Fruit fly (Drosophila melanogaster): ENCODE data around the gene Timp.

Gene Timp

DNA sequence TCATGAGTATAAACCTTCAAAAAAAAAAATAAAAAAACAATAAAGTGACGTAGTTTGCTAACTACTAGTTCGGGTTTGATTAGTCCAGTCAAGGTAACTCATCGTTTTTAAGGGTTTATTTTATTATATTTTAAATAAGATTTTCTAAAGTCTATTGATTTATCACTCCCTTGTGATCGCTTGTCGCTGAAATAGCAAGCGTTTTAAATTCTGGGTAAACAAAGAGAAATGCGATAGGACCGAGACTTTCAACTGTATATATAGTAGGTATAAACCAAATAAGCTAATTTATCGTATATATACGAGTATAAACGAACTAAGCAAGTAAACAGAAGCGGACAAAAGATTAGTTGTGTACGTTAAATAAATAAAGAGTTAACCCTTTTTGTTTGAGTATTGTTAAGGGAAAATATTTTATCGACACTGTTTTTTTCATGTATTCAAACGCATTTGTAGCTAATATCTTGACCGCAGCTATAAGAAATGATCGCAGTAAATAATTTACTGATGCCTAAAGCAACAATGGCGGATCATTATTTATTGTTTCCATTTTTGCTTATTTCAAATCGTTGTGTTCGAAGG is 44.2 kb downstream of the Timp start (continued):
- TF ChIP-seq D19A (tag; optimal IDR thresholded peaks at IDR 0.05) (no peak), gsb-n (tag; optimal IDR thresholded peaks at IDR 0.05) (peak; percentile 17), Gsc (GFP tag; IDR thresholded peaks at IDR 0.05) (no peak), Rfx (GFP tag; IDR thresholded peaks at IDR 0.05) (peak; percentile 48; the same call in 1 of the 2 replicates), sc (optimal IDR thresholded peaks at IDR 0.05) (no peak), sc (GFP tag; optimal IDR thresholded peaks at IDR 0.05) (peak; percentile 4), CG11093 (GFP tag; IDR thresholded peaks at IDR 0.05) (no peak), fd96Cb (tag; optimal IDR thresholded peaks at IDR 0.05) (no peak), CG10959 (GFP tag; IDR thresholded peaks at IDR 0.05) (no peak), CG10431 (GFP tag; optimal IDR thresholded peaks at IDR 0.05) (no peak), CG12942 (GFP tag; optimal IDR thresholded peaks at IDR 0.05) (no peak), CG15269 (tag; optimal IDR thresholded peaks at IDR 0.05) (peak; percentile 27), kay (GFP tag; optimal IDR thresholded peaks at IDR 0.05) (no peak), CG12299 (tag; optimal IDR thresholded peaks at IDR 0.05) (peak; percentile 32), pan (optimal IDR thresholded peaks at IDR 0.05) (no peak), pan (GFP tag; optimal IDR thresholded peaks at IDR 0.05 in 1 of 2, IDR thresholded peaks at IDR 0.05 in 1 of 2) (peak in 1 of 2 experiments; percentile 35), dmrt11E (tag; optimal IDR thresholded peaks at IDR 0.05) (peak; percentile 55), odd (GFP tag; optimal IDR thresholded peaks at IDR 0.05) (peak; percentile 19), CG7987 (GFP tag; optimal IDR thresholded peaks at IDR 0.05) (no peak), CG2875 (GFP tag; optimal IDR thresholded peaks at IDR 0.05) (no peak), Fer3 (tag; optimal IDR thresholded peaks at IDR 0.05) (peak; percentile 37), CG3726 (GFP tag; IDR thresholded peaks at IDR 0.05) (no peak), Stat92E (GFP tag; optimal IDR thresholded peaks at IDR 0.05) (no peak), lov (optimal IDR thresholded peaks at IDR 0.05) (no peak), lov (GFP tag; IDR thresholded peaks at IDR 0.05) (no peak), ems (GFP tag; optimal IDR thresholded peaks at IDR 0.05) (no peak), slbo (GFP tag; IDR thresholded peaks at IDR 0.05) (peak; percentile 65), exex (tag; optimal IDR thresholded peaks at IDR 0.05) (no peak), caup (GFP tag; optimal IDR thresholded peaks at IDR 0.05; ENCODE audit: severe bottlenecking) (no peak), zf30C (GFP tag; optimal IDR thresholded peaks at IDR 0.05) (no peak), CG9797 (GFP tag; optimal IDR thresholded peaks at IDR 0.05) (no peak), otp (GFP tag; IDR thresholded peaks at IDR 0.05) (peak; percentile 57; the same call in 2 of the 3 replicates), Ptx1 (GFP tag; IDR thresholded peaks at IDR 0.05) (no peak), CG18619 (GFP tag; optimal IDR thresholded peaks at IDR 0.05) (peak; percentile 35), pros (GFP tag; optimal IDR thresholded peaks at IDR 0.05) (no peak), CG33557 (GFP tag; optimal IDR thresholded peaks at IDR 0.05) (peak; percentile 47), Neu2 (GFP tag; optimal IDR thresholded peaks at IDR 0.05; ENCODE audit: borderline replicate concordance) (no peak), CG9437 (GFP tag; optimal IDR thresholded peaks at IDR 0.05) (no peak), Max (GFP tag; optimal IDR thresholded peaks at IDR 0.05) (no peak), Dll (GFP tag; IDR thresholded peaks at IDR 0.05; ENCODE audit: partially characterized antibody) (no peak), CG11085 (GFP tag; IDR thresholded peaks at IDR 0.05) (peak; percentile 34; the same call in 1 of the 2 replicates), lmd (GFP tag; IDR thresholded peaks at IDR 0.05) (no peak), CG12744 (GFP tag; optimal IDR thresholded peaks at IDR 0.05) (peak; percentile 42), Nf-YC (tag; optimal IDR thresholded peaks at IDR 0.05) (no peak), sqz (GFP tag; optimal IDR thresholded peaks at IDR 0.05) (no peak), D19B (GFP tag; optimal IDR thresholded peaks at IDR 0.05) (no peak), CG6654 (GFP tag; optimal IDR thresholded peaks at IDR 0.05) (no peak), CG14050 (GFP tag; IDR thresholded peaks at IDR 0.05) (no peak), CG15601 (tag; optimal IDR thresholded peaks at IDR 0.05) (peak; percentile 61), CG13296 (GFP tag; optimal IDR thresholded peaks at IDR 0.05) (peak; percentile 6), CTCF (GFP tag; optimal IDR thresholded peaks at IDR 0.05) (no peak)
